Worm (Caenorhabditis elegans) whole organism, young adult: ENCODE measurements around the gene irg-8.

Experiments used
- D2030.7 ChIP-seq: fragments of 200-800 bp; sonication (Bioruptor generic); IDR thresholded peaks from 2 replicates; pipeline ENCODE4 v1.3.6; 2022; ENCODE audit warnings: missing genetic modification reagents, missing genetic modification characterization, missing compliant biosample characterization
- F39B2.1 ChIP-seq: fragments of 200-800 bp; sonication (Bioruptor generic); IDR thresholded peaks from 2 replicates; pipeline ENCODE4 v1.3.6; 2022; ENCODE audit warnings: missing genetic modification reagents, missing genetic modification characterization, missing compliant biosample characterization
- F49E8.2 ChIP-seq: sonication (generic microtip); optimal IDR thresholded peaks from 3 replicates; lab custom pipeline; 2017; ENCODE audit warnings: missing genetic modification characterization, mild to moderate bottlenecking, missing compliant biosample characterization, antibody characterized with exemption, moderate library complexity; ENCODE audit not compliant: insufficient read depth
- K11D2.4 ChIP-seq: fragments of 200-800 bp; sonication (Bioruptor generic); IDR thresholded peaks from 2 replicates; pipeline ENCODE4 v1.3.6; 2022; ENCODE audit warnings: missing genetic modification reagents, missing genetic modification characterization, missing compliant biosample characterization
- K12H6.12 ChIP-seq: fragments of 200-800 bp; sonication (Bioruptor generic); optimal IDR thresholded peaks from 2 replicates; lab custom pipeline; 2018; ENCODE audit warnings: mild to moderate bottlenecking, missing genetic modification characterization, missing compliant biosample characterization
- T07F8.4 ChIP-seq: sonication (generic microtip); optimal IDR thresholded peaks from 2 replicates; lab custom pipeline; 2016; ENCODE audit warnings: mild to moderate bottlenecking, missing genetic modification characterization, moderate library complexity, missing compliant biosample characterization
- Y53F4B.3 ChIP-seq: fragments of 200-800 bp; sonication (Bioruptor generic); IDR thresholded peaks from 2 replicates; pipeline ENCODE4 v1.3.6; 2022; ENCODE audit warnings: missing genetic modification reagents, missing genetic modification characterization, missing compliant biosample characterization
- Y79H2A.3 ChIP-seq: fragments of 200-800 bp; sonication (Bioruptor generic); conservative IDR thresholded peaks from 2 replicates; pipeline ENCODE4 v1.3.6; 2022; ENCODE audit warnings: missing genetic modification reagents, missing genetic modification characterization, missing compliant biosample characterization
- Y95B8A.8 ChIP-seq: fragments of 200-800 bp; sonication (Bioruptor generic); IDR thresholded peaks from 2 replicates; pipeline ENCODE4 v1.3.6; 2022; ENCODE audit warnings: missing genetic modification reagents, missing genetic modification characterization, missing compliant biosample characterization
- athp-1 ChIP-seq: sonication (generic microtip); optimal IDR thresholded peaks from 2 replicates; lab custom pipeline; 2017; ENCODE audit warnings: mild to moderate bottlenecking, missing genetic modification characterization, missing compliant biosample characterization
- attf-5 ChIP-seq: fragments of 200-800 bp; sonication (Bioruptor generic); optimal IDR thresholded peaks from 2 replicates; lab custom pipeline; 2018; ENCODE audit warnings: mild to moderate bottlenecking, missing genetic modification characterization, missing compliant biosample characterization
- attf-6 ChIP-seq: fragments of 200-800 bp; sonication (Bioruptor generic); IDR thresholded peaks from 2 replicates; pipeline ENCODE4 v1.3.6; 2022; ENCODE audit warnings: missing genetic modification reagents, missing genetic modification characterization, missing compliant biosample characterization
- ccch-3 ChIP-seq: fragments of 200-800 bp; sonication (Bioruptor generic); optimal IDR thresholded peaks from 2 replicates; lab custom pipeline; 2018; ENCODE audit warnings: mild to moderate bottlenecking, missing genetic modification characterization, missing compliant biosample characterization
- ceh-91 ChIP-seq: fragments of 200-800 bp; sonication (Bioruptor generic); IDR thresholded peaks from 2 replicates; pipeline ENCODE4 v1.3.6; 2022; ENCODE audit warnings: missing genetic modification reagents, missing genetic modification characterization, missing compliant biosample characterization
- chd-7 ChIP-seq: sonication (generic microtip); optimal IDR thresholded peaks from 2 replicates; lab custom pipeline; 2016; ENCODE audit warnings: mild to moderate bottlenecking, missing genetic modification characterization, moderate library complexity, missing compliant biosample characterization
- dox-1 ChIP-seq: fragments of 200-800 bp; sonication (Bioruptor generic); IDR thresholded peaks from 2 replicates; pipeline ENCODE4 v1.3.6; 2022; ENCODE audit warnings: missing genetic modification reagents, missing genetic modification characterization, missing compliant biosample characterization
- dpff-1 ChIP-seq: sonication (generic microtip); optimal IDR thresholded peaks from 2 replicates; lab custom pipeline; 2017; ENCODE audit warnings: mild to moderate bottlenecking, missing genetic modification characterization, missing compliant biosample characterization
- efl-1 ChIP-seq: fragments of 150-350 bp; optimal IDR thresholded peaks from 2 replicates; lab custom pipeline; 2014; ENCODE audit warnings: missing biosample characterization, missing genetic modification reagents, missing genetic modification characterization
- gei-17 ChIP-seq: fragments of 200-800 bp; sonication (Bioruptor generic); optimal IDR thresholded peaks from 2 replicates; lab custom pipeline; 2018; ENCODE audit warnings: mild to moderate bottlenecking, missing genetic modification characterization, missing compliant biosample characterization
- him-1 ChIP-seq: sonication (generic microtip); optimal IDR thresholded peaks from 2 replicates; lab custom pipeline; 2016; ENCODE audit warnings: missing genotype, missing genetic modification reagents, missing genetic modification characterization, missing compliant biosample characterization
- hlh-12 ChIP-seq: sonication (generic microtip); optimal IDR thresholded peaks from 2 replicates; lab custom pipeline; 2016; ENCODE audit warnings: missing genetic modification characterization, missing compliant biosample characterization
- hmg-1.2 ChIP-seq: fragments of 200-800 bp; sonication (Bioruptor generic); IDR thresholded peaks from 2 replicates; pipeline ENCODE4 v1.3.6; 2022; ENCODE audit warnings: missing genetic modification reagents, missing genetic modification characterization, missing compliant biosample characterization
- hmg-20 ChIP-seq: fragments of 200-800 bp; sonication (Bioruptor generic); IDR thresholded peaks from 2 replicates; pipeline ENCODE4 v1.3.6; 2022; ENCODE audit warnings: missing genetic modification reagents, missing genetic modification characterization, missing compliant biosample characterization
- hrde-1 ChIP-seq: sonication (generic microtip); optimal IDR thresholded peaks from 2 replicates; lab custom pipeline; 2016; ENCODE audit warnings: missing genetic modification characterization, mild to moderate bottlenecking, missing compliant biosample characterization, moderate library complexity, missing genotype, missing genetic modification reagents, borderline replicate concordance
- hsf-1 ChIP-seq: fragments of 200-800 bp; sonication (Bioruptor generic); IDR thresholded peaks from 2 replicates; pipeline ENCODE4 v1.3.6; 2022; ENCODE audit warnings: missing genetic modification reagents, missing genetic modification characterization, missing compliant biosample characterization
- lsl-1 ChIP-seq: fragments of 200-800 bp; sonication (Bioruptor generic); optimal IDR thresholded peaks from 2 replicates; lab custom pipeline; 2018; ENCODE audit warnings: mild to moderate bottlenecking, missing genetic modification characterization, moderate library complexity, missing compliant biosample characterization
- madf-6 ChIP-seq: fragments of 200-800 bp; sonication (Bioruptor generic); IDR thresholded peaks from 2 replicates; pipeline ENCODE4 v1.3.6; 2022; ENCODE audit warnings: missing genetic modification reagents, missing genetic modification characterization, missing compliant biosample characterization
- nhr-179 ChIP-seq: sonication (generic microtip); optimal IDR thresholded peaks from 2 replicates; lab custom pipeline; 2016; ENCODE audit warnings: mild to moderate bottlenecking, missing genetic modification characterization, missing compliant biosample characterization
- nhr-27 ChIP-seq: fragments of 200-800 bp; sonication (Bioruptor generic); optimal IDR thresholded peaks from 2 replicates; lab custom pipeline; 2018; ENCODE audit warnings: mild to moderate bottlenecking, missing genetic modification characterization, moderate library complexity, missing compliant biosample characterization
- nhr-80 ChIP-seq: sonication (generic microtip); optimal IDR thresholded peaks from 2 replicates; lab custom pipeline; 2016; ENCODE audit warnings: missing genetic modification characterization, missing compliant biosample characterization
- nhr-90 ChIP-seq: sonication (generic microtip); optimal IDR thresholded peaks from 2 replicates; lab custom pipeline; 2016; ENCODE audit warnings: missing genotype, mild to moderate bottlenecking, missing genetic modification characterization, missing compliant biosample characterization
- pha-4 ChIP-seq: fragments of 150-350 bp; sonication (generic microtip); optimal IDR thresholded peaks from 2 replicates; lab custom pipeline; 2014; ENCODE audit warnings: missing biosample characterization, missing genetic modification reagents, missing genetic modification characterization
- rec-8 ChIP-seq, 2 experiments: sonication (generic microtip); optimal IDR thresholded peaks; 2 replicates each; lab custom pipeline; 2016; ENCODE audit warnings: mild to moderate bottlenecking in 2 of 2, missing genetic modification characterization in 2 of 2, missing genetic modification reagents in 2 of 2, missing genotype in 2 of 2, missing biosample characterization in 1 of 2, missing compliant biosample characterization in 1 of 2, moderate library complexity in 1 of 2
- sea-2 ChIP-seq: fragments of 200-800 bp; sonication (Bioruptor generic); IDR thresholded peaks from 2 replicates; pipeline ENCODE4 v1.3.6; 2022; ENCODE audit warnings: missing genetic modification characterization, missing compliant biosample characterization
- snpc-1.1 ChIP-seq: sonication (generic microtip); optimal IDR thresholded peaks from 2 replicates; lab custom pipeline; 2017; ENCODE audit warnings: missing genetic modification characterization, mild to moderate bottlenecking, missing compliant biosample characterization, antibody characterized with exemption, moderate library complexity, missing genotype, missing genetic modification reagents; ENCODE audit not compliant: insufficient read depth
- snpc-4 ChIP-seq, 5 experiments: fragments of 150-350 bp in 1 of 5; sonication (generic microtip) in 4 of 5; optimal IDR thresholded peaks; 2 replicates each; lab custom pipeline; 2014 to 2018; ENCODE audit warnings: missing genetic modification characterization in 5 of 5, missing biosample characterization in 3 of 5, antibody characterized with exemption in 2 of 5, mild to moderate bottlenecking in 2 of 5, missing compliant biosample characterization in 2 of 5, missing genotype in 2 of 5, moderate library complexity in 2 of 5, missing genetic modification reagents in 1 of 5
- unc-62 ChIP-seq: fragments of 150-350 bp; optimal IDR thresholded peaks from 2 replicates; lab custom pipeline; 2014; ENCODE audit warnings: missing biosample characterization, missing genetic modification reagents, missing genetic modification characterization
- zim-3 ChIP-seq: sonication (generic microtip); optimal IDR thresholded peaks from 2 replicates; lab custom pipeline; 2017; ENCODE audit warnings: mild to moderate bottlenecking, missing genetic modification characterization, moderate library complexity, missing compliant biosample characterization
- ztf-25 ChIP-seq: fragments of 200-800 bp; sonication (Bioruptor generic); IDR thresholded peaks from 2 replicates; pipeline ENCODE4 v1.3.6; 2022; ENCODE audit warnings: missing genetic modification reagents, missing genetic modification characterization, missing compliant biosample characterization
- ztf-28 ChIP-seq: fragments of 200-800 bp; sonication (Bioruptor generic); IDR thresholded peaks from 2 replicates; pipeline ENCODE4 v1.3.6; 2022; ENCODE audit warnings: missing genetic modification reagents, missing genetic modification characterization, missing compliant biosample characterization
- ztf-6 ChIP-seq: fragments of 200-800 bp; sonication (Bioruptor generic); IDR thresholded peaks from 2 replicates; pipeline ENCODE4 v1.3.6; 2022; ENCODE audit warnings: missing genetic modification reagents, missing genetic modification characterization, missing compliant biosample characterization

irg-8 gene

ce11 chrV:415072-415471 lies 2.4 kb downstream of the irg-8 start:
- TF ChIP-seq unc-62 (GFP tag; lab: Kevin White, UChicago), result peak; percentile 46
- no peak for TF ChIP-seq K12H6.12 (tag; lab: Kevin White, UChicago)
- TF ChIP-seq nhr-80 (tag; lab: Kevin White, UChicago), result peak; percentile 24

DNA sequence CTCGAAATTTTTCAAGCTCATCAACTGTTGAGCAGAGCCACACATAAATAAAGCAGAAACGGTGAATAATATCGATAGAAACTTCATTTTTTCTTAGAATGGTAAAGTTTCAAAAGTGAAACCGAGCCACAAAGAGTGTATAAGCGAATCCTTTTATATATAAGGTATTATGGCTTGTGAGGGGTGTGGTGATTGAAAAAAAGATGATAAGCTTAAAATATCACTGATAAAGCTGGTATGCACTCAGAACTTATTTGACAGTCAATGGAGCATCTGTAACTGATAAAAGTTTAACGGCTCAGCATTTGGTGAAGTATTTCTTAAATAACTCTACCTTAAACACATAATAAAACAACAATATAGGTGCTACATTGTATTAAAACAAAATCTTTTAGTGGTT lies 2.9 kb downstream of the irg-8 start, which contains the start of gene dod-19:
dod-19 (minus strand) TSS at position 130 of the 400 bp plus-strand sequence.
- TF ChIP-seq ccch-3 (GFP tag; lab: Kevin White, UChicago), result no peak
- no peak for TF ChIP-seq K11D2.4 (GFP tag; lab: Robert Waterston, UW)
- TF ChIP-seq nhr-80 (tag; lab: Kevin White, UChicago), result peak; percentile 17
- no peak for TF ChIP-seq attf-5 (GFP tag; lab: Kevin White, UChicago)
- no peak for TF ChIP-seq ztf-6 (GFP tag; lab: Robert Waterston, UW)

DNA sequence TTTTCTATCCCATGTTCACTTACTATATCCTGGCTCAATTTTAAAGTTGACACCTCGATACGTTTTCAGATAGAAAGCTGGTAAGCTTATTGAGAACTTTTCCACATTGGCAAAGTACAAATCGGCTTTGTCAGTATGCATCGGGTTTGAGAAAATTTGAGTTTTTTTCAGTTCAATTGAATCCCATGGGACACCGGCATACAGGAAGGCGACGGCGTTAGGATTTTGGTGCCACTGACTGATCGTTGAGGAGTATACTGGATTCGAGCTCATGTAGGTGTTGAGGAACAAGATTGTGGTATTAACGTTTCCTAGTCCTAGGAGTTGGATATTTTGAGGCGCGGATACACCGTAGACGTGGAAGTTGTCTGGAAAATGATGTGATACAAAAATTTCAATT lies 4.7 kb downstream of the irg-8 start:
- TF ChIP-seq snpc-1.1 (tag; lab: Kevin White, UChicago) (no peak), hmg-1.2 (no peak), Y53F4B.3 (GFP tag; lab: Robert Waterston, UW) (no peak), dox-1 (GFP tag; lab: Robert Waterston, UW) (no peak), Y95B8A.8 (GFP tag; lab: Robert Waterston, UW) (no peak), hrde-1 (no peak), snpc-4 (GFP tag; optimal IDR thresholded peaks at IDR 0.05; lab: Kevin White, UChicago) (no peak), snpc-4 (tag; optimal IDR thresholded peaks at IDR 0.05; lab: Kevin White, UChicago) (no peak), madf-6 (no peak), sea-2 (GFP tag; lab: Robert Waterston, UW) (no peak), nhr-90 (no peak), zim-3 (tag; lab: Kevin White, UChicago) (no peak), ccch-3 (GFP tag; lab: Kevin White, UChicago) (no peak), gei-17 (GFP tag; lab: Kevin White, UChicago) (no peak)

- TF ChIP-seq hlh-12 (no peak), lsl-1 (GFP tag; lab: Kevin White, UChicago) (no peak), attf-6 (GFP tag; lab: Robert Waterston, UW) (no peak), efl-1 (GFP tag; lab: Kevin White, UChicago) (no peak), Y79H2A.3 (GFP tag; lab: Robert Waterston, UW) (no peak), chd-7 (tag; lab: Kevin White, UChicago) (no peak), nhr-27 (tag; lab: Kevin White, UChicago) (no peak), F39B2.1 (GFP tag; lab: Robert Waterston, UW) (no peak), gei-17 (GFP tag; lab: Kevin White, UChicago) (no peak), rec-8 (tag; optimal IDR thresholded peaks at IDR 0.05; lab: Kevin White, UChicago) (no peak), ceh-91 (no peak), sea-2 (GFP tag; lab: Robert Waterston, UW) (no peak), T07F8.4 (tag; lab: Kevin White, UChicago) (no peak)
Observed at ce11 chrV:404210-404669, 13.3 kb downstream of the irg-8 start, which contains the start of gene nhr-252. nhr-252 (plus strand) TSS chrV:404619.

- TF ChIP-seq him-1 (no peak), dpff-1 (tag; lab: Kevin White, UChicago) (no peak), ztf-28 (GFP tag; lab: Robert Waterston, UW) (no peak), ceh-91 (no peak), F49E8.2 (tag; lab: Kevin White, UChicago) (no peak), D2030.7 (no peak), pha-4 (tag; lab: Kevin White, UChicago) (no peak), nhr-179 (tag; lab: Kevin White, UChicago) (no peak), hmg-20 (GFP tag; lab: Robert Waterston, UW) (no peak), hsf-1 (GFP tag; lab: Robert Waterston, UW) (no peak), Y95B8A.8 (GFP tag; lab: Robert Waterston, UW) (no peak), nhr-80 (tag; lab: Kevin White, UChicago) (no peak), ztf-25 (no peak), athp-1 (tag; lab: Kevin White, UChicago) (no peak)
- TF ChIP-seq, all 124 proteins: peak for 0
Observed at ce11 chrV:403028-403427, 14.5 kb downstream of the irg-8 start, which contains the start of gene srh-62. srh-62 (minus strand) TSS chrV:403128.
